Worm (Caenorhabditis elegans): ENCODE data around the gene scav-2.

DNA sequence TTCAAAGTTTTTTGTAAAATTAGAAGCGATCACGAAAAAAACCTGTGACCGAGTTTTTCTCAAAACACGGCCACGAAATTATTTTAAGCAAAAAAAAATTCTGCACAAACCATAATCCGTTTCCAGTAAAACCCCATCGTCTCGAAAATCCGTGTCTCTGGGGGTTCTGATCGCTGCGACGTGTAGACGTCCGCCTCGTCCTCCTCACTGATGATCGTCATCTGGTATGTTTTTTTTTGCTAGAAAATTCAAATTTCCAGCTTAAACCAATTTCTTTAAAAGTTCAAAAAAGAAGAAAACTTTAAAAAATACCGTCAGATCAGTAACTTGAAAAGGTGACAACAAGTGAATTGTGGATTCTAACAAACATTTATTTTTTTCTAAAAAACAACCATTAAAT lies 8.6 kb downstream of the scav-2 start, which contains the start of gene Y76A2B.4:
- no peak for TF ChIP-seq fkh-6 (tag; optimal IDR thresholded peaks at IDR 0.05)
- no peak for TF ChIP-seq elt-2 (tag; optimal IDR thresholded peaks at IDR 0.05)
- no peak for TF ChIP-seq unc-42 (tag; optimal IDR thresholded peaks at IDR 0.05)

Data from whole organism, late embryonic.